Worm (Caenorhabditis elegans) whole organism, L4 larva: Measurements from ENCODE around the gene Y113G7B.12.

Experiments used
- D1046.2 ChIP-seq: fragments of 200-800 bp; sonication (Bioruptor generic); IDR thresholded peaks from 2 replicates; pipeline ENCODE4 v1.3.6; 2022; ENCODE audit warnings: missing genetic modification characterization, missing compliant biosample characterization
- F44E2.7 ChIP-seq: fragments of 200-800 bp; sonication (Bioruptor generic); IDR thresholded peaks from 2 replicates; pipeline ENCODE4 v2.1.2; 2022; ENCODE audit warnings: missing genetic modification characterization, missing compliant biosample characterization
- Y5F2A.4 ChIP-seq: fragments of 200-800 bp; sonication (Bioruptor generic); optimal IDR thresholded peaks from 2 replicates; lab custom pipeline; 2018; ENCODE audit warnings: mild to moderate bottlenecking, missing genetic modification characterization, missing compliant biosample characterization
- ZK546.5 ChIP-seq, 2 experiments: sonication (generic microtip); optimal IDR thresholded peaks; 2 replicates each; lab custom pipeline; 2017; ENCODE audit warnings: missing biosample characterization in 2 of 2, missing genetic modification characterization in 2 of 2
- aha-1 ChIP-seq: fragments of 150-350 bp; peaks from one replicate; lab custom pipeline; 2014; ENCODE audit warnings: missing biosample characterization, missing genetic modification characterization
- ceh-28 ChIP-seq: fragments of 150-350 bp; optimal IDR thresholded peaks from 2 replicates; lab custom pipeline; 2014; ENCODE audit warnings: missing biosample characterization, missing genetic modification reagents, missing genetic modification characterization
- ceh-44 ChIP-seq: fragments of 200-800 bp; sonication (Bioruptor generic); IDR thresholded peaks from 2 replicates; pipeline ENCODE4 v1.3.6; 2022; ENCODE audit warnings: missing genetic modification reagents, missing genetic modification characterization, missing compliant biosample characterization
- ceh-62 ChIP-seq: sonication (generic microtip); optimal IDR thresholded peaks from 2 replicates; lab custom pipeline; 2017; ENCODE audit warnings: missing biosample characterization, missing genetic modification characterization
- ceh-82 ChIP-seq: sonication (generic microtip); optimal IDR thresholded peaks from 2 replicates; lab custom pipeline; 2017; ENCODE audit warnings: missing biosample characterization, missing genetic modification characterization
- cey-2 ChIP-seq: sonication (generic microtip); optimal IDR thresholded peaks from 3 replicates; lab custom pipeline; 2017; ENCODE audit warnings: missing genetic modification characterization, mild to moderate bottlenecking, missing compliant biosample characterization, antibody characterized with exemption, borderline replicate concordance; ENCODE audit not compliant: insufficient read depth
- daf-16 ChIP-seq, 3 experiments: sonication (generic microtip); optimal IDR thresholded peaks; 2 replicates each; lab custom pipeline; 2016 to 2017; ENCODE audit warnings: missing genetic modification characterization in 3 of 3, missing genetic modification reagents in 3 of 3, mild to moderate bottlenecking in 2 of 3, missing compliant biosample characterization in 2 of 3, missing biosample characterization in 1 of 3, moderate library complexity in 1 of 3
- dve-1 ChIP-seq: sonication (generic microtip); optimal IDR thresholded peaks from 2 replicates; lab custom pipeline; 2017; ENCODE audit warnings: antibody characterized with exemption, mild to moderate bottlenecking, missing genetic modification characterization, missing compliant biosample characterization; ENCODE audit not compliant: insufficient read depth
- egl-27 ChIP-seq: sonication (generic microtip); optimal IDR thresholded peaks from 3 replicates; lab custom pipeline; 2017; ENCODE audit warnings: missing biosample characterization, missing genetic modification reagents, missing genetic modification characterization
- fkh-10 ChIP-seq: fragments of 150-350 bp; optimal IDR thresholded peaks from 2 replicates; lab custom pipeline; 2014; ENCODE audit warnings: missing biosample characterization, missing genetic modification reagents, missing genetic modification characterization
- fos-1 ChIP-seq: fragments of 150-350 bp; optimal IDR thresholded peaks from 2 replicates; lab custom pipeline; 2014; ENCODE audit warnings: missing biosample characterization, missing genetic modification characterization
- hlh-11 ChIP-seq: fragments of 200-800 bp; sonication (Bioruptor generic); optimal IDR thresholded peaks from 2 replicates; lab custom pipeline; 2018; ENCODE audit warnings: mild to moderate bottlenecking, missing genetic modification characterization, missing compliant biosample characterization
- hlh-30 ChIP-seq: sonication (generic microtip); optimal IDR thresholded peaks from 2 replicates; lab custom pipeline; 2017; ENCODE audit warnings: antibody characterized with exemption, mild to moderate bottlenecking, missing genetic modification characterization, missing compliant biosample characterization; ENCODE audit not compliant: insufficient read depth
- lin-1 ChIP-seq: fragments of 200-800 bp; sonication (Bioruptor generic); IDR thresholded peaks from 2 replicates; pipeline ENCODE4 v1.3.6; 2022; ENCODE audit warnings: missing genetic modification reagents, missing genetic modification characterization, missing compliant biosample characterization
- lin-38 ChIP-seq: fragments of 200-800 bp; sonication (Bioruptor generic); IDR thresholded peaks from 2 replicates; pipeline ENCODE4 v1.3.6; 2022; ENCODE audit warnings: missing genetic modification reagents, missing genetic modification characterization, missing compliant biosample characterization
- lin-39 ChIP-seq: fragments of 150-350 bp; optimal IDR thresholded peaks from 2 replicates; lab custom pipeline; 2014; ENCODE audit warnings: missing biosample characterization, missing genetic modification reagents, missing genetic modification characterization
- lir-3 ChIP-seq: sonication (generic microtip); optimal IDR thresholded peaks from 2 replicates; lab custom pipeline; 2016; ENCODE audit warnings: mild to moderate bottlenecking, missing genetic modification characterization, missing compliant biosample characterization
- lsy-2 ChIP-seq, 2 experiments: fragments of 150-350 bp in 1 of 2; sonication (generic microtip) in 1 of 2; optimal IDR thresholded peaks; 2 replicates each; lab custom pipeline; 2014 to 2017; ENCODE audit warnings: missing biosample characterization in 2 of 2, missing genetic modification characterization in 2 of 2
- madf-5 ChIP-seq, 2 experiments: fragments of 200-800 bp; sonication (Bioruptor generic); IDR thresholded peaks; 2 replicates each; pipeline ENCODE4 v1.3.6; 2022; ENCODE audit warnings: missing compliant biosample characterization in 2 of 2, missing genetic modification characterization in 2 of 2
- mdl-1 ChIP-seq, 2 experiments: fragments of 150-350 bp in 1 of 2; sonication (generic microtip) in 1 of 2; optimal IDR thresholded peaks; 2 replicates each; lab custom pipeline; 2014 to 2017; ENCODE audit warnings: missing biosample characterization in 2 of 2, missing genetic modification characterization in 2 of 2
- mes-2 ChIP-seq: sonication (generic microtip); optimal IDR thresholded peaks from 2 replicates; lab custom pipeline; 2016; ENCODE audit warnings: missing genotype, mild to moderate bottlenecking, missing genetic modification characterization, missing compliant biosample characterization; ENCODE audit not compliant: poor library complexity, severe bottlenecking
- mxl-3 ChIP-seq: fragments of 200-800 bp; sonication (Bioruptor generic); optimal IDR thresholded peaks from 2 replicates; lab custom pipeline; 2018; ENCODE audit warnings: mild to moderate bottlenecking, missing genetic modification characterization, missing compliant biosample characterization
- nhr-102 ChIP-seq: sonication (generic microtip); optimal IDR thresholded peaks from 2 replicates; lab custom pipeline; 2016; ENCODE audit warnings: mild to moderate bottlenecking, missing genetic modification characterization, moderate library complexity, missing compliant biosample characterization
- nhr-237 ChIP-seq: sonication (generic microtip); optimal IDR thresholded peaks from 2 replicates; lab custom pipeline; 2017; ENCODE audit warnings: missing biosample characterization, missing genetic modification characterization
- pqm-1 ChIP-seq: sonication (generic microtip); optimal IDR thresholded peaks from 2 replicates; lab custom pipeline; 2017; ENCODE audit warnings: missing biosample characterization, missing genetic modification characterization
- rbr-2 ChIP-seq: sonication (generic microtip); optimal IDR thresholded peaks from 2 replicates; lab custom pipeline; 2016; ENCODE audit warnings: missing genotype, missing genetic modification characterization, missing compliant biosample characterization
- saeg-2 ChIP-seq: fragments of 200-800 bp; sonication (Bioruptor generic); IDR thresholded peaks from 2 replicates; pipeline ENCODE4 v1.3.6; 2022; ENCODE audit warnings: missing genetic modification reagents, missing genetic modification characterization, missing compliant biosample characterization
- snpc-1.2 ChIP-seq: fragments of 200-800 bp; sonication (Bioruptor generic); IDR thresholded peaks from 2 replicates; pipeline ENCODE4 v1.3.6; 2022; ENCODE audit warnings: missing genetic modification reagents, missing genetic modification characterization, missing compliant biosample characterization
- tra-1 ChIP-seq: fragments of 200-800 bp; sonication (Bioruptor generic); IDR thresholded peaks from 2 replicates; pipeline ENCODE4 v1.3.6; 2022; ENCODE audit warnings: missing genetic modification reagents, missing genetic modification characterization, missing compliant biosample characterization
- unc-62 ChIP-seq, 3 experiments: fragments of 150-350 bp in 1 of 3; sonication (generic microtip); optimal IDR thresholded peaks in 2 of 3; peaks in 1 of 3; 1 replicate in 1 of 3; 2 replicates in 2 of 3; lab custom pipeline; 2014 to 2017; ENCODE audit warnings: missing biosample characterization in 3 of 3, missing genetic modification characterization in 3 of 3, missing genetic modification reagents in 3 of 3, missing genotype in 1 of 3
- ztf-11 ChIP-seq: fragments of 150-350 bp; optimal IDR thresholded peaks from 2 replicates; lab custom pipeline; 2014; ENCODE audit warnings: missing biosample characterization, missing genetic modification characterization

The Y113G7B.12 gene

DNA sequence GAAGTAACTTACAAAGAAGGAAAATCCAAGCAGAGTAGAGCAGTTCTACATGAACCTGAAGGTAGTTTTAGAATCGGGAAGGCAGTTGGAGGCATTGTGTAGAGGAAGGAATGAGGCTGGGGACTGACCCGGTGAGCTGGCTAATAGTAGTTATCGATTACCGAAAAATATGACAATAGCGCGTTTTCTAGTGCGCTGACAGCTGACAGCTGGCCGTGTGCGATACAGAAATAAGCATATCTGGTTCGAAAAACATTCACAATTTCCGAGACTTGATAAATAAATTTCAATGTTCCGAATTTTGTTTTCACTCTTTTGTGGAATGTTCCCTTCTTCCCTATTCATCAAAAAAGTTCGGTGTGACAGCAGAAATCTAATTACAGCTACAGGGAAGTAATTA lies 6.4 kb downstream of the Y113G7B.12 start, which contains the start of the genes fbxb-59 and srbc-34:
TSS of gene fbxb-59 (minus strand) at position 101 of the 400 bp plus-strand sequence.
TSS of gene srbc-34 (plus strand) at position 233 of the 400 bp plus-strand sequence.
- TF ChIP-seq ceh-82 (tag; lab: Kevin White, UChicago) (no peak), Y5F2A.4 (GFP tag; lab: Kevin White, UChicago) (no peak), ceh-44 (GFP tag; lab: Robert Waterston, UW) (no peak), fos-1 (tag; lab: Kevin White, UChicago) (no peak), ceh-28 (no peak), ztf-11 (tag; lab: Kevin White, UChicago) (no peak), ZK546.5 (tag; optimal IDR thresholded peaks at IDR 0.05; lab: Kevin White, UChicago) (no peak), unc-62 (GFP tag; optimal IDR thresholded peaks at IDR 0.05 in 1 of 2; lab: Kevin White, UChicago) (no peak), unc-62 (tag; optimal IDR thresholded peaks at IDR 0.05; lab: Kevin White, UChicago) (no peak), mes-2 (tag; lab: Kevin White, UChicago) (no peak), D1046.2 (GFP tag; lab: Robert Waterston, UW) (no peak), dve-1 (tag; lab: Kevin White, UChicago) (no peak), nhr-237 (tag; lab: Kevin White, UChicago) (no peak), cey-2 (tag; lab: Kevin White, UChicago) (no peak), mxl-3 (GFP tag; lab: Kevin White, UChicago) (no peak), lin-1 (no peak), daf-16 (GFP tag; optimal IDR thresholded peaks at IDR 0.05; lab: Kevin White, UChicago) (no peak), daf-16 (tag; optimal IDR thresholded peaks at IDR 0.05; lab: Kevin White, UChicago) (no peak), tra-1 (GFP tag; lab: Robert Waterston, UW) (no peak), lsy-2 (tag; optimal IDR thresholded peaks at IDR 0.05; lab: Kevin White, UChicago) (no peak), fkh-10 (GFP tag; lab: Kevin White, UChicago) (no peak)

DNA sequence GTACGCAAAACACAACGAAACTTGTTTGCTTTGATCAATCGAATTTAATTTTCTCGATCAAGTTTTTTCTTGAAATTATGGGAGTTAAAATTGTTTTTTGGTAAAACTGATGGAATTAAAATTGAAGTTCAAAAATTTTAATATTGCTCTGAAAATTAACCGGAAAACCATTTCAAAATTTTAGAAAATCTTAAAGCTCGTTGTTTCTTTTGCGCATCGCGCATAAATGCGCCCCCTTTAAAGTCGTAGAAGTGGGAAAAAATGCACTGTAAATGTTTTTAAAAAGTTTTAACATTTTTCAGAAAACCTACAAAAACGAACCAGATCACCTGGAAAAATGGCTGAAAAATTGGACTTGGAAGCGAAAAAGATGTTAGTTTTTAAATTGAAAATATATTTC lies 9.4 kb downstream of the Y113G7B.12 start, which contains the start of gene fbxa-113:
TSS of gene fbxa-113 (plus strand) at position 301 of the 400 bp plus-strand sequence.
- TF ChIP-seq lir-3 (tag; lab: Kevin White, UChicago) (no peak), mdl-1 (tag; optimal IDR thresholded peaks at IDR 0.05; lab: Kevin White, UChicago) (no peak), rbr-2 (tag; lab: Kevin White, UChicago) (no peak), lin-38 (no peak), saeg-2 (GFP tag; lab: Robert Waterston, UW) (no peak), ceh-62 (tag; lab: Kevin White, UChicago) (no peak), madf-5 (GFP tag; IDR thresholded peaks at IDR 0.05; lab: Robert Waterston, UW) (no peak), lin-39 (tag; lab: Kevin White, UChicago) (no peak), ceh-82 (tag; lab: Kevin White, UChicago) (no peak), snpc-1.2 (no peak), F44E2.7 (GFP tag; lab: Robert Waterston, UW) (no peak), daf-16 (GFP tag; optimal IDR thresholded peaks at IDR 0.05; lab: Kevin White, UChicago) (no peak), daf-16 (tag; optimal IDR thresholded peaks at IDR 0.05; lab: Kevin White, UChicago) (no peak), pqm-1 (tag; lab: Kevin White, UChicago) (no peak), egl-27 (tag; lab: Kevin White, UChicago) (no peak), hlh-11 (tag; lab: Kevin White, UChicago) (no peak), hlh-30 (tag; lab: Kevin White, UChicago) (no peak)

DNA sequence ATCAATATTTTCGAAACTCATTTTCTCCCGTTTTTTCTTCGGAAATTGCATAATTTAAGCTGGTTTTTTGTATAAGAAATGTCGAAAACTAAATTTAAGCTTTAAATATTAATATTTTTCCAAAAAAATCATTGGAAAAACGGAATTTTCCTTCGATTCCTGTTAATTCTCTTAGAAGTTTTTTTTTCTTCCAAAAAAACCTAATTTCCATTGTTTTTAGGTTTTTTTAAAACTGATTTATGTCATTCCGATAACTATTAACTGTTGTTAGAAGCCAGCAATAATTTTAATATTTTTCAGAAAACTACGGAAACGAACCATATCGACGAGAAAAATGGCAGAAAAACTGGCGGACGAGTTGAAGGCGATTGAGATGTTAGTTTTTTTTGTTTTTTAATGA lies 11.2 kb downstream of the Y113G7B.12 start, which contains the start of gene fbxa-114:
TSS of gene fbxa-114 (plus strand) at position 301 of the 400 bp plus-strand sequence.
- TF ChIP-seq nhr-102 (tag; lab: Kevin White, UChicago) (no peak), aha-1 (tag; lab: Kevin White, UChicago) (peak; percentile 55)
- TF ChIP-seq, all 104 proteins: peak for 1
